Worm (Caenorhabditis elegans): ENCODE results near the gene irk-1.

DNA sequence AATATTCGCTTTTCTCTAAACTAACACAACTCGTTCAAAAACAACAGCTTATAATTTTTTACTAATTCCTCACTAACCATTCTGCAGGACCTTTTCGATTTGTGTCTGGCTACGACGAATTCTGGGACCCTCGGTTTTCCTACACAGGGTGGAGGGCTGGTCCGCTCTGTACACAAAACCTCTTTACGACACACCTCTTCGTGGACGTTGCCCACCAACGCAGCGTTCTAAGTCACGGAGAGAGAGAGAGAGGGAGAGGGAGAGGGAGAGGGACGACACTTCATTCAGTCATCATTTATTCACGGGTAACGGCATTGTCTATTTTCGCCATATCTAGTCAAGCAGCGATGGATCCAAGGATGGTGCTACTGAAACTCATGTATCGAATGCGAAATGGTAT, 28.5 kb upstream of the irk-1 start, which contains the start of gene atg-2:
- no peak for TF ChIP-seq med-1 (GFP tag; optimal IDR thresholded peaks at IDR 0.05; ENCODE audit: insufficient read depth)
- no peak; the same call in 1 of the 2 replicates for TF ChIP-seq ztf-23 (GFP tag; IDR thresholded peaks at IDR 0.05)
- no peak for TF ChIP-seq klf-2 (GFP tag; conservative IDR thresholded peaks at IDR 0.05)
- TF ChIP-seq cog-1 (tag; optimal IDR thresholded peaks at IDR 0.05) = no peak
- no peak for TF ChIP-seq ztf-29 (GFP tag; IDR thresholded peaks at IDR 0.05)

Measured in whole organism, midembryonic.